Worm (Caenorhabditis elegans): ENCODE results near the gene F49C12.1.

DNA sequence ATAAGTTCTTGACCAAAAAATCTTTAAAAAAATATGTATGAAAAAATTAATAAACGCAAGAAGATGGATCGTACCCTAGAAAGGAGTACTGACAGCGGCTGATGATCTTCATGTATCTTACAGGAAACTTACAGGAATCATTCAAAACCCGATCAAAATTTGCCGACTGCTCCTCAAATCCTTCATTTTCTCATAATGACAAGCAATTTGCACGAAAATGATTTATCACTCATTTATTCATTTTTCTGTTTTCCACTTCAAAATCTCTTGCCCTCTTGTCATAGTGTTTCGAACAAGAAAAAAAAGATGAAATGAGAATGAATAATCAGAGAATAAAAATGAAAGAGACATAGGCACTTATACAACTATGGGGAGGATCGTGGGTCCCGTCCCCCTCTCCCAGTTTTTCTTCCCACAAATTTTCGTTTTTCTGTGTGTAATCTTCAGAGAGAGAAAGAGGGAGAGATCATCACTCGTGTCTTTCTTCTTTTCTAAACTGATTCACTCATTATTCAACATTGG lies 22.1 kb downstream of the F49C12.1 start, which contains the start of gene nmy-3:
- no peak for TF ChIP-seq tab-1 (GFP tag; IDR thresholded peaks at IDR 0.05)
- no peak for TF ChIP-seq med-1 (GFP tag; optimal IDR thresholded peaks at IDR 0.05; ENCODE audit: insufficient read depth)
- TF ChIP-seq ztf-23 (GFP tag; IDR thresholded peaks at IDR 0.05): no peak
- TF ChIP-seq klf-2 (GFP tag; conservative IDR thresholded peaks at IDR 0.05): no peak
- no peak for TF ChIP-seq flt-1 (GFP tag; IDR thresholded peaks at IDR 0.05)
